Worm (Caenorhabditis elegans) whole organism, L4/young adult: Measurements from ENCODE around the gene T19C4.24.

Experiments used
- W03F9.2 ChIP-seq: fragments of 150-350 bp; optimal IDR thresholded peaks from 2 replicates; lab custom pipeline; 2014; ENCODE audit warnings: missing biosample characterization, missing genetic modification characterization
- dao-5 ChIP-seq: sonication (generic microtip); optimal IDR thresholded peaks from 2 replicates; lab custom pipeline; 2016; ENCODE audit warnings: missing genotype, missing genetic modification characterization, moderate library complexity, missing compliant biosample characterization
- him-1 ChIP-seq: sonication (generic microtip); optimal IDR thresholded peaks from 2 replicates; lab custom pipeline; 2016; ENCODE audit warnings: missing genotype, missing genetic modification reagents, missing genetic modification characterization, missing compliant biosample characterization

The T19C4.24 gene

ce11 chrV:11157947-11158346 lies 11.1 kb upstream of the T19C4.24 start, which contains the start of gene srg-42:
Gene srg-42, minus strand, starts transcription at chrV:11158047.
- no peak for TF ChIP-seq dao-5 (tag; lab: Kevin White, UChicago)
- TF ChIP-seq W03F9.2: no peak
- no peak for TF ChIP-seq him-1 (tag; lab: Kevin White, UChicago)

ce11 chrV:11156589-11156988 lies 9.8 kb upstream of the T19C4.24 start:
- TF ChIP-seq W03F9.2 (no peak), him-1 (tag; lab: Kevin White, UChicago) (no peak), dao-5 (tag; lab: Kevin White, UChicago) (no peak)

- TF ChIP-seq W03F9.2 (no peak), dao-5 (tag; lab: Kevin White, UChicago) (no peak), him-1 (tag; lab: Kevin White, UChicago) (no peak)
Measured at ce11 chrV:11155553-11155952, 8.7 kb upstream of the T19C4.24 start, which contains the start of gene srg-38. Gene srg-38, minus strand, starts transcription at chrV:11155653.

ce11 chrV:11152333-11152732 lies 5.5 kb upstream of the T19C4.24 start, which contains the start of gene srg-39:
Gene srg-39, minus strand, starts transcription at chrV:11152433.
- TF ChIP-seq W03F9.2 (no peak), dao-5 (tag; lab: Kevin White, UChicago) (no peak), him-1 (tag; lab: Kevin White, UChicago) (no peak)

- TF ChIP-seq him-1 (tag; lab: Kevin White, UChicago) (no peak), dao-5 (tag; lab: Kevin White, UChicago) (no peak), W03F9.2 (no peak)
Measured at ce11 chrV:11149405-11149804, 2.6 kb upstream of the T19C4.24 start, which contains the start of gene T19C4.1. Gene T19C4.1, plus strand, starts transcription at chrV:11149705.

- no peak for TF ChIP-seq W03F9.2
- no peak for TF ChIP-seq dao-5 (tag; lab: Kevin White, UChicago)
- TF ChIP-seq him-1 (tag; lab: Kevin White, UChicago): no peak
Measured at ce11 chrV:11148971-11149370, 2.2 kb upstream of the T19C4.24 start.

- TF ChIP-seq him-1 (tag; lab: Kevin White, UChicago) (no peak), dao-5 (tag; lab: Kevin White, UChicago) (no peak), W03F9.2 (no peak)
Measured at ce11 chrV:11147780-11148144, 954 bp upstream of the T19C4.24 start.

- no peak for TF ChIP-seq him-1 (tag; lab: Kevin White, UChicago)
- TF ChIP-seq dao-5 (tag; lab: Kevin White, UChicago): no peak
- TF ChIP-seq W03F9.2: no peak
Measured at ce11 chrV:11144694-11145093, 2.1 kb downstream of the T19C4.24 start, which contains the start of gene C06H2.7. Gene C06H2.7, minus strand, starts transcription at chrV:11144794.

- TF ChIP-seq dao-5 (tag; lab: Kevin White, UChicago) (no peak), W03F9.2 (no peak)
Measured at ce11 chrV:11141179-11141578, 5.6 kb downstream of the T19C4.24 start, which contains the start of gene folt-1. Gene folt-1, plus strand, starts transcription at chrV:11141479.

- TF ChIP-seq dao-5 (tag; lab: Kevin White, UChicago) (no peak), W03F9.2 (no peak), him-1 (tag; lab: Kevin White, UChicago) (no peak)
Measured at ce11 chrV:11140326-11140725, 6.5 kb downstream of the T19C4.24 start.

- TF ChIP-seq him-1 (tag; lab: Kevin White, UChicago): no peak
- TF ChIP-seq dao-5 (tag; lab: Kevin White, UChicago): no peak
- TF ChIP-seq W03F9.2: no peak
Measured at ce11 chrV:11134296-11134695, 12.5 kb downstream of the T19C4.24 start, which contains the start of gene glb-3. Gene glb-3, plus strand, starts transcription at chrV:11134596.

ce11 chrV:11133516-11133915 lies 13.3 kb downstream of the T19C4.24 start:
- TF ChIP-seq W03F9.2 (no peak), dao-5 (tag; lab: Kevin White, UChicago) (no peak)

ce11 chrV:11131801-11132200 lies 15.0 kb downstream of the T19C4.24 start:
- no peak for TF ChIP-seq dao-5 (tag; lab: Kevin White, UChicago)
- no peak for TF ChIP-seq W03F9.2
- no peak for TF ChIP-seq him-1 (tag; lab: Kevin White, UChicago)

- TF ChIP-seq him-1 (tag; lab: Kevin White, UChicago) (no peak), W03F9.2 (no peak), dao-5 (tag; lab: Kevin White, UChicago) (no peak)
Measured at ce11 chrV:11127197-11127596, 19.6 kb downstream of the T19C4.24 start, which contains the start of gene jmjd-5. Gene jmjd-5, plus strand, starts transcription at chrV:11127497.

- TF ChIP-seq dao-5 (tag; lab: Kevin White, UChicago) (no peak), W03F9.2 (no peak), him-1 (tag; lab: Kevin White, UChicago) (no peak)
Measured at ce11 chrV:11124922-11125321, 21.9 kb downstream of the T19C4.24 start, which contains the start of gene C06H2.2. Gene C06H2.2, plus strand, starts transcription at chrV:11125222.
